Fruit fly (Drosophila melanogaster): ENCODE results near the gene CG6813.
A peak's percentile ranks its signal among the peaks of the same experiment; 100 is the strongest.

The CG6813 gene

dm6 chr3R:11673955-11674663, 47.7 kb upstream of the CG6813 start, which contains the start of gene CG14715 (continued):
- TF ChIP-seq Med (GFP tag) (peak; percentile 55), lov (optimal IDR thresholded peaks at IDR 0.05) (no peak), lov (GFP tag; IDR thresholded peaks at IDR 0.05) (no peak), bbx (GFP tag; IDR thresholded peaks at IDR 0.05; ENCODE audit: partially characterized antibody) (no peak), CG10543 (GFP tag; optimal IDR thresholded peaks at IDR 0.05) (no peak), sima (GFP tag; optimal IDR thresholded peaks at IDR 0.05) (no peak), CG8089 (GFP tag; optimal IDR thresholded peaks at IDR 0.05) (no peak), CG5245 (GFP tag; optimal IDR thresholded peaks at IDR 0.05) (no peak), grau (tag; optimal IDR thresholded peaks at IDR 0.05) (peak; percentile 21), CG10209 (GFP tag; optimal IDR thresholded peaks at IDR 0.05) (no peak), pum (GFP tag; optimal IDR thresholded peaks at IDR 0.05) (peak; percentile 37), NfI (GFP tag; optimal IDR thresholded peaks at IDR 0.05) (no peak), H15 (GFP tag; IDR thresholded peaks at IDR 0.05) (no peak), CG4404 (GFP tag; IDR thresholded peaks at IDR 0.05) (no peak), dimm (GFP tag; IDR thresholded peaks at IDR 0.05) (no peak), ranshi (GFP tag; IDR thresholded peaks at IDR 0.05) (peak; percentile 64), chm (GFP tag; IDR thresholded peaks at IDR 0.05) (no peak), CG12942 (GFP tag; optimal IDR thresholded peaks at IDR 0.05) (peak; percentile 25), Ptx1 (GFP tag; IDR thresholded peaks at IDR 0.05) (peak; percentile 75), pita (GFP tag; optimal IDR thresholded peaks at IDR 0.05) (no peak), run (tag; optimal IDR thresholded peaks at IDR 0.05) (no peak), Sry-β (GFP tag; optimal IDR thresholded peaks at IDR 0.05) (no peak), sim (GFP tag; IDR thresholded peaks at IDR 0.05) (no peak), TFAM (GFP tag; optimal IDR thresholded peaks at IDR 0.05) (no peak), CG15479 (GFP tag; optimal IDR thresholded peaks at IDR 0.05) (no peak), CG9932 (GFP tag; IDR thresholded peaks at IDR 0.05) (peak; percentile 40; the same call in 1 of the 2 replicates), CG8281 (tag; optimal IDR thresholded peaks at IDR 0.05) (no peak), CG11696 (GFP tag; IDR thresholded peaks at IDR 0.05) (no peak), CG14860 (GFP tag; IDR thresholded peaks at IDR 0.05; ENCODE audit: partially characterized antibody) (no peak), z (GFP tag; IDR thresholded peaks at IDR 0.05) (no peak), YL-1 (GFP tag; optimal IDR thresholded peaks at IDR 0.05) (peak; percentile 67), CG17359 (tag; optimal IDR thresholded peaks at IDR 0.05) (peak; percentile 23), crol (GFP tag; IDR thresholded peaks at IDR 0.05) (no peak), CG2678 (tag; optimal IDR thresholded peaks at IDR 0.05) (peak; percentile 42), CG12236 (GFP tag; optimal IDR thresholded peaks at IDR 0.05) (peak; percentile 9), CHES-1-like (GFP tag; optimal IDR thresholded peaks at IDR 0.05) (peak; percentile 55), CG2199 (GFP tag; IDR thresholded peaks at IDR 0.05) (no peak), amos (GFP tag; IDR thresholded peaks at IDR 0.05; ENCODE audit: partially characterized antibody) (no peak; the same call in 1 of the 2 replicates), B-H1 (GFP tag; IDR thresholded peaks at IDR 0.05) (0 out of 3 replicates have a peak, but pooled peaks have one; percentile 16), lmd (GFP tag; IDR thresholded peaks at IDR 0.05) (peak; percentile 49; the same call in 1 of the 2 replicates), kni (GFP tag; optimal IDR thresholded peaks at IDR 0.05) (no peak), CG9797 (GFP tag; optimal IDR thresholded peaks at IDR 0.05) (peak; percentile 80), Dll (GFP tag; IDR thresholded peaks at IDR 0.05; ENCODE audit: partially characterized antibody) (peak; percentile 68; the same call in 3 of the 4 replicates), CG11695 (GFP tag; IDR thresholded peaks at IDR 0.05) (0 out of 3 replicates have a peak, but pooled peaks have one; percentile 15), sr (GFP tag; IDR thresholded peaks at IDR 0.05) (no peak), CG17912 (GFP tag; optimal IDR thresholded peaks at IDR 0.05) (no peak), ab (GFP tag; optimal IDR thresholded peaks at IDR 0.05) (no peak), CG6175 (GFP tag; IDR thresholded peaks at IDR 0.05) (no peak), CG33213 (GFP tag; optimal IDR thresholded peaks at IDR 0.05) (peak; percentile 64), ems (GFP tag; optimal IDR thresholded peaks at IDR 0.05) (no peak)

Data from whole organism, embryonic.